Fruit fly (Drosophila melanogaster): ENCODE measurements around the gene Or85f.

Or85f gene

dm6 chr3R:9378644-9379411 lies 19.2 kb upstream of the Or85f start (continued):
- no peak for TF ChIP-seq Oaz (GFP tag; IDR thresholded peaks at IDR 0.05)
- no peak for TF ChIP-seq Six4 (GFP tag; optimal IDR thresholded peaks at IDR 0.05)
- no peak for TF ChIP-seq ci (GFP tag; IDR thresholded peaks at IDR 0.05)
- TF ChIP-seq nom (GFP tag; optimal IDR thresholded peaks at IDR 0.05), result peak; percentile 68
- TF ChIP-seq trh (GFP tag; optimal IDR thresholded peaks at IDR 0.05), result peak; percentile 1
- TF ChIP-seq CG18764 (GFP tag; optimal IDR thresholded peaks at IDR 0.05), result peak; percentile 25
- TF ChIP-seq CG1647 (GFP tag; optimal IDR thresholded peaks at IDR 0.05), result no peak
- no peak for TF ChIP-seq vfl (GFP tag; optimal IDR thresholded peaks at IDR 0.05)
- TF ChIP-seq CG1233 (GFP tag; optimal IDR thresholded peaks at IDR 0.05), result peak; percentile 43
- TF ChIP-seq oc (tag; optimal IDR thresholded peaks at IDR 0.05), result no peak
- TF ChIP-seq CG11504 (tag; optimal IDR thresholded peaks at IDR 0.05), result peak; percentile 57
- TF ChIP-seq Jarid2 (GFP tag; optimal IDR thresholded peaks at IDR 0.05), result peak; percentile 16
- TF ChIP-seq esg (GFP tag; conservative IDR thresholded peaks at IDR 0.05), result no peak
- TF ChIP-seq NfI (GFP tag; optimal IDR thresholded peaks at IDR 0.05), result no peak
- TF ChIP-seq Fer1 (GFP tag; optimal IDR thresholded peaks at IDR 0.05), result peak; percentile 32
- TF ChIP-seq prd (optimal IDR thresholded peaks at IDR 0.05), result no peak
- TF ChIP-seq prd (GFP tag; IDR thresholded peaks at IDR 0.05), result peak; percentile 79; the same call in 2 of the 3 replicates
- TF ChIP-seq Opbp (GFP tag; IDR thresholded peaks at IDR 0.05; ENCODE audit: partially characterized antibody), result no peak
- TF ChIP-seq dan (GFP tag; IDR thresholded peaks at IDR 0.05), result no peak
- TF ChIP-seq CG11398 (GFP tag; optimal IDR thresholded peaks at IDR 0.05), result no peak
- TF ChIP-seq E2f2 (GFP tag; IDR thresholded peaks at IDR 0.05), result no peak
- no peak for TF ChIP-seq jumu (GFP tag; optimal IDR thresholded peaks at IDR 0.05)
- TF ChIP-seq dpn (GFP tag; optimal IDR thresholded peaks at IDR 0.05), result peak in 1 of 2 experiments; percentile 20
- TF ChIP-seq CG5245 (GFP tag; optimal IDR thresholded peaks at IDR 0.05), result peak; percentile 38
- TF ChIP-seq HLH4C (GFP tag; IDR thresholded peaks at IDR 0.05; ENCODE audit: partially characterized antibody), result no peak
- TF ChIP-seq CG2199 (GFP tag; IDR thresholded peaks at IDR 0.05), result no peak
- peak; percentile 27 for TF ChIP-seq CG30020 (tag; optimal IDR thresholded peaks at IDR 0.05)
- peak; percentile 32; the same call in 1 of the 3 replicates for TF ChIP-seq CG7357 (GFP tag; IDR thresholded peaks at IDR 0.05)
- TF ChIP-seq CG9817 (tag; optimal IDR thresholded peaks at IDR 0.05), result no peak
- TF ChIP-seq CG4617 (GFP tag; optimal IDR thresholded peaks at IDR 0.05; ENCODE audit: borderline replicate concordance), result no peak
- no peak for TF ChIP-seq CG12744 (GFP tag; optimal IDR thresholded peaks at IDR 0.05)
- TF ChIP-seq lab (GFP tag; optimal IDR thresholded peaks at IDR 0.05), result peak; percentile 27
- no peak for TF ChIP-seq HLHmδ (GFP tag; optimal IDR thresholded peaks at IDR 0.05)
- TF ChIP-seq Antp (GFP tag; optimal IDR thresholded peaks at IDR 0.05), result no peak
- TF ChIP-seq dimm (GFP tag; IDR thresholded peaks at IDR 0.05), result no peak
- no peak for TF ChIP-seq CG32532 (GFP tag; IDR thresholded peaks at IDR 0.05)
- TF ChIP-seq CG10267 (tag; optimal IDR thresholded peaks at IDR 0.05), result peak; percentile 86
- 0 out of 2 replicates have a peak, but pooled peaks have one; percentile 26 for TF ChIP-seq Awh (GFP tag; IDR thresholded peaks at IDR 0.05)
- TF ChIP-seq CG8478 (optimal IDR thresholded peaks at IDR 0.05), result no peak
- no peak for TF ChIP-seq gro (GFP tag; optimal IDR thresholded peaks at IDR 0.05)
- peak; percentile 7 for TF ChIP-seq CG13624 (GFP tag; optimal IDR thresholded peaks at IDR 0.05)
- TF ChIP-seq chinmo (GFP tag; IDR thresholded peaks at IDR 0.05; ENCODE audit: partially characterized antibody), result no peak
- TF ChIP-seq CG4404 (GFP tag; IDR thresholded peaks at IDR 0.05), result peak; percentile 80
- TF ChIP-seq slp2 (GFP tag; optimal IDR thresholded peaks at IDR 0.05), result no peak
- no peak for TF ChIP-seq Dp (GFP tag; optimal IDR thresholded peaks at IDR 0.05)
- TF ChIP-seq ap (GFP tag; IDR thresholded peaks at IDR 0.05), result no peak
- TF ChIP-seq Dip2 (GFP tag; IDR thresholded peaks at IDR 0.05), result no peak
- TF ChIP-seq pnt (GFP tag; optimal IDR thresholded peaks at IDR 0.05), result no peak
- no peak for TF ChIP-seq Sin3A (optimal IDR thresholded peaks at IDR 0.05)
- TF ChIP-seq CG13287 (GFP tag; IDR thresholded peaks at IDR 0.05; ENCODE audit: partially characterized antibody), result no peak
- peak; percentile 83 for TF ChIP-seq gem (tag; optimal IDR thresholded peaks at IDR 0.05)
